Worm (Caenorhabditis elegans): Measurements from ENCODE around the gene pals-26.
A peak's percentile ranks its signal among the peaks of the same experiment; 100 is the strongest.

The pals-26 gene

DNA sequence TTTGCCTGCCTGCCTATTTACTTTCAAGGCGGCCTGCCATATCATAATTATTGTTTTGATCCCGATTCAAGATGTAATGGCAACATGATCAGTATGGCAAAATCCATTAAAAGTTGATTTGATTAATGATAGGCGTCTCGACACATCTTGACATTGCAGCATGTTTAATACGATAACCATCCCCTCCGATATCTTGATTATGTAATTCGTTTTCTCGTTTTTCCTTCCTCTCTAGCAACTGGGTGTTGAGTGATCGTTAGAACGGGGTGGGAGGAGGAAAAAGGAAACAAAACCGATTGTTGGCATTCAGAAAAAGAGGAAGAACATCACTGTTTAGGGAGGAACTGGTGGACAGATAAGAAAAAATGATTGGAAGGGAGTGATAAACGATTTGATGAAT, 17.0 kb downstream of the pals-26 start:
- TF ChIP-seq nhr-12 (tag; optimal IDR thresholded peaks at IDR 0.05), result no peak
- peak; percentile 63 for TF ChIP-seq elt-1 (tag; optimal IDR thresholded peaks at IDR 0.05; ENCODE audit: borderline replicate concordance, insufficient read depth)

DNA sequence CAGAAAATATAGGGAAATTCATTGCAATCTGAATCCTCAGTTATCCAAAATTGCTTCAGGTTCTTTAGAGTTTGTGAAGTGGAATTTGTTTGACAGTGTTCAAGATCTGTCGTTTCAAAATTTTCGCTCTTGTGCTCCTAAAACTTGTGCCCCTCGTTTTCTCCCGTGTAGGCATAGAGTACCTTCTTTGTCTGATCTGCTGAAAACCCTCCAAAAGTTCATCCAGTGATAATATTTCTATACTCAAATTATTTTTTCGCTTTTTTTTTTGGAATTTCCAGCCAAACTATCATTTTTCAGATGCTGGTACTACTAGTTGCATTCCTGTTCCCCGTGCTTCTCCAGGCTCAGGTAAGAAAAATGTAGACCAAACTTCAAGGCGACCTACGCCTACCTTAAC, 19.5 kb downstream of the pals-26 start, which contains the start of gene R07E5.4:
Gene R07E5.4 (plus strand): TSS at position 301 of the 400 bp plus-strand sequence.
- TF ChIP-seq sptf-1 (tag; optimal IDR thresholded peaks at IDR 0.05) (no peak), flh-1 (GFP tag; optimal IDR thresholded peaks at IDR 0.05) (no peak), M03D4.4 (tag; optimal IDR thresholded peaks at IDR 0.05) (no peak), mep-1 (tag; optimal IDR thresholded peaks at IDR 0.05) (no peak), blmp-1 (tag; optimal IDR thresholded peaks at IDR 0.05) (no peak), sem-2 (GFP tag; optimal IDR thresholded peaks at IDR 0.05) (no peak), ceh-83 (GFP tag; optimal IDR thresholded peaks at IDR 0.05) (no peak), nhr-28 (tag; optimal IDR thresholded peaks at IDR 0.05) (no peak), mab-5 (tag; optimal IDR thresholded peaks at IDR 0.05) (no peak), ham-2 (GFP tag; optimal IDR thresholded peaks at IDR 0.05) (no peak)

DNA sequence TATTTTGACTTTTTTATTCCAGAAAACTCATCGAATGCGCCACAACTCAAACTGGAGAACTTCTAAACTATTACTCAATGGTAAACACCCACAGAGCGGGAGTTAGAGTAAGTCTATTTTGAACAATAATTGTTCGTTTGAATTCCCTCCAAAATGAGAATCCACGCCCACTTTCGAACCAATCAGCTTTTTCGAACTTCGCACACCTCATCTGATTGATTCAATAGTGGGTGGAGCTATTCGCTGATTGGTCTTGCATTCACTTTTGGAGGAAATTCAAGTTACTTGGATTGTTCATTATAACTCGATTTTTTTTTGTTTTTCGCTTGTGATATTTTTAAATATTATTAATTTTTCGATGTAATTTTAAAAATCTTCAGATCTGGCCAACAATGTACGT, 20.9 kb downstream of the pals-26 start:
- TF ChIP-seq mls-2 (tag; optimal IDR thresholded peaks at IDR 0.05), result no peak
- TF ChIP-seq snpc-4 (tag; optimal IDR thresholded peaks at IDR 0.05), result no peak
- no peak for TF ChIP-seq unc-62 (GFP tag; optimal IDR thresholded peaks at IDR 0.05)
- TF ChIP-seq blmp-1 (tag; optimal IDR thresholded peaks at IDR 0.05), result no peak
- TF ChIP-seq elt-3 (tag; optimal IDR thresholded peaks at IDR 0.05), result no peak
- no peak for TF ChIP-seq mab-5 (tag; optimal IDR thresholded peaks at IDR 0.05)
- TF ChIP-seq elt-1 (tag; optimal IDR thresholded peaks at IDR 0.05; ENCODE audit: borderline replicate concordance, insufficient read depth), result no peak
- no peak for TF ChIP-seq nhr-237 (tag; optimal IDR thresholded peaks at IDR 0.05)
- no peak for TF ChIP-seq ztf-11 (tag; optimal IDR thresholded peaks at IDR 0.05)

DNA sequence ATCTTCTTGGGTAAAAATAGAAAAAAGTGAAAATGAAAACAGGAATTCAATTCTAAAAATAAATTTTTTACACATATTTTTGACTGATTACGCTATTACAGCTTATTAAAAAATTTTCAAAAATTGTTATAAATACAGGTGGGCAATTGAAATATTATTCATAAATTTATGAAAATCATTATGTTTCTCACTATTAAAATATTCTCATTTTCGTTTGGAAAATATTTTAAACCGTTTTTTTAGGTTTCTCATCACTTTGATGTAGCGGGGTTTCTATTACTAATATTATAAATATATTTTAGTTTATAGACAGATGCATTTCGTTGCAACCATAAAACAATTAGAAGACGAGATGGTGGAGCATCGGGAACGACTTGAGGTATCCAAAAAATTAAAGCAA, 22.2 kb downstream of the pals-26 start, which contains the start of gene R07E5.5:
Gene R07E5.5 (plus strand): TSS at position 301 of the 400 bp plus-strand sequence.
- TF ChIP-seq flh-1 (GFP tag; optimal IDR thresholded peaks at IDR 0.05) (no peak), mep-1 (tag; optimal IDR thresholded peaks at IDR 0.05) (no peak), cnd-1 (tag; optimal IDR thresholded peaks at IDR 0.05) (no peak), unc-39 (tag; optimal IDR thresholded peaks at IDR 0.05) (no peak), sptf-1 (tag; optimal IDR thresholded peaks at IDR 0.05) (no peak), elt-3 (tag; optimal IDR thresholded peaks at IDR 0.05) (no peak), elt-1 (tag; optimal IDR thresholded peaks at IDR 0.05; ENCODE audit: borderline replicate concordance, insufficient read depth) (no peak), nhr-2 (tag; optimal IDR thresholded peaks at IDR 0.05) (no peak), drap-1 (GFP tag; optimal IDR thresholded peaks at IDR 0.05) (no peak), zip-8 (tag; optimal IDR thresholded peaks at IDR 0.05) (no peak), nhr-237 (tag; optimal IDR thresholded peaks at IDR 0.05) (no peak), ceh-43 (GFP tag; optimal IDR thresholded peaks at IDR 0.05) (no peak), lin-13 (tag; optimal IDR thresholded peaks at IDR 0.05) (no peak), M03D4.4 (tag; optimal IDR thresholded peaks at IDR 0.05) (no peak), sem-2 (GFP tag; optimal IDR thresholded peaks at IDR 0.05) (no peak), bed-3 (GFP tag; optimal IDR thresholded peaks at IDR 0.05) (no peak), lin-32 (GFP tag; optimal IDR thresholded peaks at IDR 0.05) (no peak), ztf-11 (tag; optimal IDR thresholded peaks at IDR 0.05) (no peak), nhr-28 (tag; optimal IDR thresholded peaks at IDR 0.05) (no peak)

DNA sequence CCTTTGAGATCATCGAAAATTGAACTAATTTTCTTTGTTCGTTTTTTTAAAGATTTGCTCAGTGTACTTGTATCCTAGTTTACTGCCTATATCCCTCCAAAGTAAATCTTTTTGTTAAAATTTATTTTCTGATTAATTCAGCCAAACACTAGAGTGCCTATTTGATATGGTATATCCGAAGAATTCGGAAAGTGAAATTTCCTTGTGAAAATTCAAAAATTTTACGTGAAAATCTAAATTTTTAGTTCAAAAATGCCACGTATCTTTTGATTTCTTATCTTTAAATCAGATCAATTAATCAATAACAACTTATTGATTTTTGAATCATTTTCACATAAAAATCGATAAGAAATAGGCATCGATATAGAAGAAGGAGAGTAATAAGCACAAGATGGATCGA, 23.5 kb downstream of the pals-26 start, which contains the start of gene R07E5.6:
Gene R07E5.6 (plus strand): TSS at position 301 of the 400 bp plus-strand sequence.
- TF ChIP-seq unc-62 (GFP tag; optimal IDR thresholded peaks at IDR 0.05) (no peak), cnd-1 (tag; optimal IDR thresholded peaks at IDR 0.05) (no peak), blmp-1 (tag; optimal IDR thresholded peaks at IDR 0.05) (no peak)

DNA sequence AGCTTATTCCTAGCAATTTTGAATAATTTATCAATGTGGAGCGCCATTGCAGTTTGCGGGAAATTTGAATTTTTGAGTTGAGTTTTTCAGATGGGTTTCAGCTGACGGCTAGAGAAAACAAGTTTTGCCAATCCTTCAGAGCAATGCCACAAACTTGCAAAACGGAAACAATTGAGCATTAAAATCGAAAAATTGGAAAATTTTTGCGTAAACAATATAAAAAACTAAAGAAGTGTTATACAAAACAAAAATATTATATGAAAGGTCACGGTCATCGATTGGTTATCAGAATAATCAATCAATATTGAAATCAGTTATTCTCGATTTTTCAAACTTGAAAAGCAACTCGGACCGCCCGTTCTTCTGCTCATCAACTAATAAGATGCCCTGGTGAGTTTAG, 26.2 kb downstream of the pals-26 start, which contains the start of gene R07E5.15:
Gene R07E5.15 (plus strand): TSS at position 301 of the 400 bp plus-strand sequence.
- TF ChIP-seq elt-3 (tag; optimal IDR thresholded peaks at IDR 0.05), result no peak
- TF ChIP-seq drap-1 (GFP tag; optimal IDR thresholded peaks at IDR 0.05), result no peak
- TF ChIP-seq cnd-1 (tag; optimal IDR thresholded peaks at IDR 0.05), result no peak
- TF ChIP-seq hlh-1 (tag; optimal IDR thresholded peaks at IDR 0.05), result no peak
- no peak for TF ChIP-seq tbx-8 (GFP tag; optimal IDR thresholded peaks at IDR 0.05)
- no peak for TF ChIP-seq unc-62 (GFP tag; optimal IDR thresholded peaks at IDR 0.05)
- TF ChIP-seq ces-1 (GFP tag; optimal IDR thresholded peaks at IDR 0.05), result no peak
- TF ChIP-seq snpc-4 (tag; optimal IDR thresholded peaks at IDR 0.05), result no peak
- TF ChIP-seq ham-2 (GFP tag; optimal IDR thresholded peaks at IDR 0.05), result no peak
- TF ChIP-seq nhr-237 (tag; optimal IDR thresholded peaks at IDR 0.05), result no peak
- no peak for TF ChIP-seq M03D4.4 (tag; optimal IDR thresholded peaks at IDR 0.05)
- TF ChIP-seq nhr-12 (tag; optimal IDR thresholded peaks at IDR 0.05), result no peak

All from whole organism, mixed stage, embryonic.